Fruit fly (Drosophila melanogaster) whole organism, embryonic: ENCODE results near the gene CG4456.
A peak's percentile ranks its signal among the peaks of the same experiment; 100 is the strongest.

Experiments used
- B-H2 ChIP-seq: fragments of 200-800 bp; sonication (Bioruptor generic); optimal IDR thresholded peaks from 2 replicates; lab custom pipeline; 2018; ENCODE audit warnings: missing biosample characterization, mild to moderate bottlenecking, missing genetic modification characterization
- Bdp1 ChIP-seq: fragments of 200-800 bp; sonication (Bioruptor generic); optimal IDR thresholded peaks from 3 replicates; lab custom pipeline; 2016; ENCODE audit warnings: missing biosample characterization, missing genetic modification characterization
- Bteb2 ChIP-seq: fragments of 200-800 bp; sonication (Bioruptor generic); optimal IDR thresholded peaks from 2 replicates; lab custom pipeline; 2016; ENCODE audit warnings: missing biosample characterization, missing genetic modification characterization
- CG10321 ChIP-seq: fragments of 200-800 bp; sonication (Bioruptor generic); IDR thresholded peaks from 2 replicates; pipeline ENCODE4 v1.3.6; 2022; ENCODE audit warnings: missing biosample characterization, missing genetic modification characterization
- CG10543 ChIP-seq: fragments of 200-800 bp; sonication (Bioruptor generic); optimal IDR thresholded peaks from 3 replicates; lab custom pipeline; 2017; ENCODE audit warnings: missing biosample characterization, mild to moderate bottlenecking, missing genetic modification characterization, moderate library complexity
- CG11695 ChIP-seq: fragments of 200-800 bp; sonication (Bioruptor generic); IDR thresholded peaks from 3 replicates; pipeline ENCODE4 v1.3.6; 2022; ENCODE audit warnings: missing biosample characterization, missing genetic modification characterization
- CG12769 ChIP-seq: fragments of 200-800 bp; sonication (Bioruptor generic); optimal IDR thresholded peaks from 2 replicates; lab custom pipeline; 2019; ENCODE audit warnings: missing biosample characterization, mild to moderate bottlenecking, missing genetic modification characterization, moderate library complexity
- CG1602 ChIP-seq: fragments of 200-800 bp; sonication (Bioruptor generic); optimal IDR thresholded peaks from 3 replicates; lab custom pipeline; 2016; ENCODE audit warnings: missing biosample characterization, missing genetic modification characterization
- CG1647 ChIP-seq: fragments of 200-800 bp; sonication (Bioruptor generic); optimal IDR thresholded peaks from 3 replicates; lab custom pipeline; 2016; ENCODE audit warnings: missing biosample characterization, missing genetic modification characterization
- CG16815 ChIP-seq: fragments of 200-800 bp; sonication (Bioruptor generic); optimal IDR thresholded peaks from 3 replicates; lab custom pipeline; 2017; ENCODE audit warnings: missing biosample characterization, mild to moderate bottlenecking, missing genetic modification characterization
- CG17186 ChIP-seq: fragments of 200-800 bp; sonication (Bioruptor generic); optimal IDR thresholded peaks from 3 replicates; lab custom pipeline; 2017; ENCODE audit warnings: missing biosample characterization, missing genetic modification reagents, missing genetic modification characterization
- CG17912 ChIP-seq: fragments of 200-800 bp; sonication (Bioruptor generic); optimal IDR thresholded peaks from 2 replicates; lab custom pipeline; 2018; ENCODE audit warnings: missing biosample characterization, mild to moderate bottlenecking, missing genetic modification characterization
- CG2120 ChIP-seq: fragments of 200-800 bp; sonication (Bioruptor generic); optimal IDR thresholded peaks from 3 replicates; lab custom pipeline; 2016; ENCODE audit warnings: missing biosample characterization, missing genetic modification characterization
- CG2678 ChIP-seq: fragments of 200-800 bp; sonication (Bioruptor generic); optimal IDR thresholded peaks from 3 replicates; lab custom pipeline; 2019; ENCODE audit warnings: missing biosample characterization, mild to moderate bottlenecking, missing genetic modification characterization, moderate library complexity
- CG30431 ChIP-seq: fragments of 200-800 bp; sonication (Bioruptor generic); optimal IDR thresholded peaks from 2 replicates; lab custom pipeline; 2017; ENCODE audit warnings: missing biosample characterization, missing genetic modification characterization
- CG3163 ChIP-seq: fragments of 200-800 bp; sonication (Bioruptor generic); optimal IDR thresholded peaks from 3 replicates; lab custom pipeline; 2016; ENCODE audit warnings: missing biosample characterization, missing genetic modification characterization
- CG3407 ChIP-seq: fragments of 200-800 bp; sonication (Bioruptor generic); optimal IDR thresholded peaks from 2 replicates; lab custom pipeline; 2018; ENCODE audit warnings: missing biosample characterization, mild to moderate bottlenecking, missing genetic modification characterization
- CG4617 ChIP-seq: fragments of 200-800 bp; sonication (Bioruptor generic); optimal IDR thresholded peaks from 3 replicates; lab custom pipeline; 2016; ENCODE audit warnings: missing biosample characterization, missing genetic modification characterization, borderline replicate concordance
- CG5180 ChIP-seq: fragments of 200-800 bp; sonication (Bioruptor generic); optimal IDR thresholded peaks from 3 replicates; lab custom pipeline; 2017; ENCODE audit warnings: missing biosample characterization, missing genetic modification characterization, mild to moderate bottlenecking, moderate library complexity, missing genetic modification reagents
- CG6813 ChIP-seq: fragments of 200-800 bp; sonication (Bioruptor generic); optimal IDR thresholded peaks from 2 replicates; lab custom pipeline; 2017; ENCODE audit warnings: missing biosample characterization, missing genetic modification characterization, mild to moderate bottlenecking, moderate library complexity, missing genetic modification reagents
- CG9727 ChIP-seq: fragments of 200-800 bp; sonication (Bioruptor generic); optimal IDR thresholded peaks from 3 replicates; lab custom pipeline; 2017; ENCODE audit warnings: missing biosample characterization, mild to moderate bottlenecking, missing genetic modification characterization
- CHES-1-like ChIP-seq: fragments of 200-800 bp; sonication (Bioruptor generic); optimal IDR thresholded peaks from 2 replicates; lab custom pipeline; 2016; ENCODE audit warnings: missing biosample characterization, missing genetic modification characterization
- Deaf1 ChIP-seq: fragments of 200-800 bp; optimal IDR thresholded peaks from 3 replicates; lab custom pipeline; 2019; ENCODE audit warnings: missing biosample characterization, mild to moderate bottlenecking, missing genetic modification characterization, moderate library complexity
- Drgx ChIP-seq: fragments of 200-800 bp; sonication (Bioruptor generic); IDR thresholded peaks from 2 replicates; pipeline ENCODE4 v1.3.6; 2022; ENCODE audit warnings: missing biosample characterization, missing genetic modification characterization
- NFAT ChIP-seq: fragments of 200-800 bp; sonication (Bioruptor generic); IDR thresholded peaks from 2 replicates; pipeline ENCODE4 v1.3.6; 2022; ENCODE audit warnings: missing biosample characterization, missing genetic modification characterization
- Pdp1 ChIP-seq, 2 experiments: fragments of 200-800 bp; sonication (Bioruptor generic); optimal IDR thresholded peaks; 3 replicates each; lab custom pipeline; 2016; ENCODE audit warnings: missing biosample characterization in 2 of 2, missing genetic modification characterization in 2 of 2, mild to moderate bottlenecking in 1 of 2, moderate library complexity in 1 of 2
- Stat92E ChIP-seq, 3 experiments: fragments of >200 bp in 2 of 3; fragments of 200-800 bp in 1 of 3; sonication (Bioruptor generic) in 1 of 3; optimal IDR thresholded peaks; 2 replicates each; lab custom pipeline; 2017 to 2019; ENCODE audit warnings: missing biosample characterization in 3 of 3, missing genetic modification characterization in 3 of 3, mild to moderate bottlenecking in 1 of 3, moderate library complexity in 1 of 3
- Xbp1 ChIP-seq: fragments of 200-800 bp; sonication (Bioruptor generic); optimal IDR thresholded peaks from 3 replicates; lab custom pipeline; 2016; ENCODE audit warnings: missing biosample characterization, mild to moderate bottlenecking, missing genetic modification characterization
- Xrp1 ChIP-seq: fragments of 200-800 bp; sonication (Bioruptor generic); IDR thresholded peaks from 2 replicates; pipeline ENCODE4 v1.3.6; 2022; ENCODE audit warnings: missing biosample characterization, missing genetic modification characterization
- ara ChIP-seq: fragments of 200-800 bp; sonication (Bioruptor generic); IDR thresholded peaks from 2 replicates; pipeline ENCODE4 v1.3.6; 2022; ENCODE audit warnings: missing biosample characterization, missing genetic modification characterization
- ase ChIP-seq: fragments of 200-800 bp; sonication (Bioruptor generic); IDR thresholded peaks from 3 replicates; pipeline ENCODE4 v1.3.6; 2022; ENCODE audit warnings: missing biosample characterization, missing genetic modification characterization
- az2 ChIP-seq: fragments of 200-800 bp; sonication (Bioruptor generic); optimal IDR thresholded peaks from 3 replicates; lab custom pipeline; 2016; ENCODE audit warnings: missing biosample characterization, missing genetic modification characterization
- bab2 ChIP-seq: fragments of 200-800 bp; sonication (Bioruptor generic); optimal IDR thresholded peaks from 2 replicates; lab custom pipeline; 2016; ENCODE audit warnings: missing biosample characterization, missing genetic modification characterization
- bbx ChIP-seq: fragments of 200-800 bp; sonication (Bioruptor generic); IDR thresholded peaks from 2 replicates; pipeline ENCODE4 v1.3.6; 2022; ENCODE audit warnings: missing biosample characterization, missing genetic modification characterization; ENCODE audit not compliant: partially characterized antibody
- bcd ChIP-seq: fragments of 200-800 bp; sonication (Bioruptor generic); optimal IDR thresholded peaks from 2 replicates; lab custom pipeline; 2017; ENCODE audit warnings: missing biosample characterization, mild to moderate bottlenecking, missing genetic modification characterization
- br ChIP-seq: fragments of >200 bp; optimal IDR thresholded peaks from 2 replicates; lab custom pipeline; 2017
- cad ChIP-seq: fragments of >200 bp; optimal IDR thresholded peaks from 2 replicates; lab custom pipeline; 2017; ENCODE audit warnings: missing biosample characterization, missing genetic modification characterization
- cg ChIP-seq: fragments of 200-800 bp; sonication (Bioruptor generic); optimal IDR thresholded peaks from 3 replicates; lab custom pipeline; 2019; ENCODE audit warnings: missing biosample characterization, mild to moderate bottlenecking, missing genetic modification characterization, moderate library complexity
- corto ChIP-seq: fragments of 200-800 bp; sonication (Bioruptor generic); optimal IDR thresholded peaks from 2 replicates; lab custom pipeline; 2016; ENCODE audit warnings: missing biosample characterization, mild to moderate bottlenecking, missing genetic modification characterization, moderate library complexity
- dimm ChIP-seq: fragments of 200-800 bp; sonication (Bioruptor generic); IDR thresholded peaks from 2 replicates; pipeline ENCODE4 v1.3.6; 2022; ENCODE audit warnings: missing biosample characterization, missing genetic modification characterization
- grn ChIP-seq: fragments of 200-800 bp; sonication (Bioruptor generic); optimal IDR thresholded peaks from 3 replicates; lab custom pipeline; 2017; ENCODE audit warnings: missing biosample characterization, missing genetic modification characterization
- inv ChIP-seq: fragments of 200-800 bp; sonication (Bioruptor generic); IDR thresholded peaks from 2 replicates; pipeline ENCODE4 v1.3.6; 2022; ENCODE audit warnings: missing biosample characterization, missing genetic modification characterization; ENCODE audit not compliant: partially characterized antibody
- lbe ChIP-seq: fragments of 200-800 bp; sonication (Bioruptor generic); optimal IDR thresholded peaks from 2 replicates; lab custom pipeline; 2016; ENCODE audit warnings: missing biosample characterization, mild to moderate bottlenecking, missing genetic modification characterization
- nmo ChIP-seq: fragments of 200-800 bp; sonication (Bioruptor generic); optimal IDR thresholded peaks from 2 replicates; lab custom pipeline; 2018; ENCODE audit warnings: missing biosample characterization, mild to moderate bottlenecking, missing genetic modification characterization, moderate library complexity
- nom ChIP-seq: fragments of 200-800 bp; sonication (Bioruptor generic); optimal IDR thresholded peaks from 2 replicates; lab custom pipeline; 2017; ENCODE audit warnings: missing biosample characterization, missing genetic modification characterization, mild to moderate bottlenecking, moderate library complexity, missing genetic modification reagents
- pum ChIP-seq: fragments of 200-800 bp; sonication (Bioruptor generic); optimal IDR thresholded peaks from 2 replicates; lab custom pipeline; 2016; ENCODE audit warnings: missing biosample characterization, missing genetic modification characterization
- sob ChIP-seq: fragments of 200-800 bp; sonication (Bioruptor generic); IDR thresholded peaks from 2 replicates; pipeline ENCODE4 v1.3.6; 2022; ENCODE audit warnings: missing biosample characterization, missing genetic modification characterization
- tio ChIP-seq: fragments of 200-800 bp; sonication (Bioruptor generic); optimal IDR thresholded peaks from 2 replicates; lab custom pipeline; 2017; ENCODE audit warnings: missing biosample characterization, missing genetic modification characterization, inconsistent platforms
- tll ChIP-seq, 2 experiments: fragments of 200-800 bp in 1 of 2; fragments of >200 bp in 1 of 2; sonication (Bioruptor generic) in 1 of 2; optimal IDR thresholded peaks; 2 replicates each; lab custom pipeline; 2017 to 2019; ENCODE audit warnings: missing biosample characterization in 2 of 2, missing genetic modification characterization in 2 of 2, mild to moderate bottlenecking in 1 of 2, moderate library complexity in 1 of 2
- twi ChIP-seq: fragments of 200-800 bp; optimal IDR thresholded peaks from 2 replicates; lab custom pipeline; 2019; ENCODE audit warnings: missing biosample characterization, mild to moderate bottlenecking, missing genetic modification characterization, moderate library complexity

The CG4456 gene

dm6 chr3L:9379484-9380343 lies 7.2 kb downstream of the CG4456 start, which contains the start of gene Hsp67Ba (continued):
- no peak for TF ChIP-seq CG30431 (GFP tag; lab: Kevin White, UChicago)
- no peak for TF ChIP-seq Stat92E (GFP tag; optimal IDR thresholded peaks at IDR 0.05; lab: Kevin White, UChicago)
- no peak for TF ChIP-seq CG2678
- TF ChIP-seq CG4617 (GFP tag; lab: Kevin White, UChicago) = no peak
- TF ChIP-seq CHES-1-like = no peak
- no peak for TF ChIP-seq CG1647 (GFP tag; lab: Kevin White, UChicago)
- no peak for TF ChIP-seq dimm (GFP tag; lab: Robert Waterston, UW)
- TF ChIP-seq CG5180 (GFP tag; lab: Kevin White, UChicago) = no peak
- TF ChIP-seq cg (GFP tag; lab: Kevin White, UChicago) = no peak
- no peak for TF ChIP-seq Xbp1
- no peak for TF ChIP-seq Xrp1 (GFP tag; lab: Robert Waterston, UW)
- no peak for TF ChIP-seq CG3163 (GFP tag; lab: Kevin White, UChicago)
- peak; percentile 29; the same call in 1 of the 2 replicates for TF ChIP-seq Drgx
- TF ChIP-seq CG1602 (GFP tag; lab: Kevin White, UChicago) = no peak
- TF ChIP-seq bcd (GFP tag; lab: Kevin White, UChicago) = no peak
- TF ChIP-seq CG6813 = no peak
- TF ChIP-seq twi = peak; percentile 58
- peak; percentile 53 for TF ChIP-seq Deaf1 (tag; lab: Kevin White, UChicago)
- no peak for TF ChIP-seq br (lab: Kevin White, UChicago)
- TF ChIP-seq tll (GFP tag; optimal IDR thresholded peaks at IDR 0.05; lab: Kevin White, UChicago) = no peak
- no peak for TF ChIP-seq NFAT (GFP tag; lab: Robert Waterston, UW)
- TF ChIP-seq grn (GFP tag; lab: Kevin White, UChicago) = no peak
- TF ChIP-seq CG17186 (GFP tag; lab: Kevin White, UChicago) = no peak
- no peak for TF ChIP-seq bab2 (GFP tag; lab: Kevin White, UChicago)
- no peak for TF ChIP-seq Bteb2
- TF ChIP-seq corto (GFP tag; lab: Kevin White, UChicago) = peak; percentile 47
- no peak for TF ChIP-seq CG12769 (tag; lab: Kevin White, UChicago)
- no peak for TF ChIP-seq inv (GFP tag; lab: Robert Waterston, UW)
- no peak for TF ChIP-seq Bdp1 (GFP tag; lab: Kevin White, UChicago)
- no peak for TF ChIP-seq CG2120 (GFP tag; lab: Kevin White, UChicago)
- no peak for TF ChIP-seq pum
- TF ChIP-seq cad (GFP tag; lab: Kevin White, UChicago) = no peak
- no peak for TF ChIP-seq tio (GFP tag; lab: Kevin White, UChicago)
- TF ChIP-seq CG11695 (GFP tag; lab: Robert Waterston, UW) = no peak
- peak; percentile 49 for TF ChIP-seq nom
- peak; percentile 17 for TF ChIP-seq CG10543 (GFP tag; lab: Kevin White, UChicago)
- TF ChIP-seq sob (GFP tag; lab: Robert Waterston, UW) = no peak
- TF ChIP-seq B-H2 (GFP tag; lab: Kevin White, UChicago) = peak; percentile 24

DNA sequence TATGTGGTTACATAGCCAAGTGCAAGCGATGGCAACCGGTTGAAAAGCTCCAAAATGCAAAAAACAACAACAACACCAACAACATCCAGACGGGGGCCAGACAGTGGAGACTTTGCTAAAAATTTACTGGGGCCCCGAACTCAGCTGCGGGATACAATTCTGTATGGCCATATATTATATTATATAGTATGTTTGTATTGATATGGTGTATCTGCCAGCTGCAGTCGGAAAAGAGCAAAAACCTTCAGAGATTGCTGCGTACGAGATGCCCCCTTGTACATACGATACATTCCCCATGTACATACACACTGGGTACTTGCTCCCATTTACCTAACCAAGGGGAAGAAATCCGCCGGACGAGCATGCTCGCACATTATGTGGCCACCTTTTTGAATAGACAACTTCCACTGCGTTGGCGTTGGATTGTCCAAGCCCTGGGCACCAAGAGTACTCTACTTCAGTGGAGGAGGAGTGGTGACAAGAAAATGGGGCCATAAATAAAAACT lies 7.9 kb downstream of the CG4456 start:
- TF ChIP-seq CG17912 (peak; percentile 12), lbe (GFP tag; lab: Kevin White, UChicago) (peak; percentile 16), CG17186 (GFP tag; lab: Kevin White, UChicago) (no peak), ara (no peak), CG16815 (GFP tag; lab: Kevin White, UChicago) (no peak), bbx (GFP tag; lab: Robert Waterston, UW) (no peak), Pdp1 (GFP tag; optimal IDR thresholded peaks at IDR 0.05; lab: Kevin White, UChicago) (peak in 1 of 2 experiments; percentile 16), CG9727 (no peak), ase (no peak), az2 (GFP tag; lab: Kevin White, UChicago) (no peak), nmo (no peak), CG10321 (no peak), CG3407 (no peak)
